Fruit fly (Drosophila melanogaster) whole organism, embryonic: Measurements from ENCODE around the gene Gel.

Experiments used
- Aef1 ChIP-seq: fragments of 200-800 bp; sonication (Bioruptor generic); IDR thresholded peaks from 3 replicates; pipeline ENCODE4 v1.3.6; 2022; ENCODE audit warnings: missing biosample characterization, missing genetic modification characterization
- B-H1 ChIP-seq: fragments of 200-800 bp; sonication (Bioruptor generic); IDR thresholded peaks from 3 replicates; pipeline ENCODE4 v1.3.6; 2022; ENCODE audit warnings: missing biosample characterization, missing genetic modification characterization
- Bdp1 ChIP-seq: fragments of 200-800 bp; sonication (Bioruptor generic); optimal IDR thresholded peaks from 3 replicates; lab custom pipeline; 2016; ENCODE audit warnings: missing biosample characterization, missing genetic modification characterization
- CG10209 ChIP-seq: fragments of 200-800 bp; sonication (Bioruptor generic); optimal IDR thresholded peaks from 3 replicates; lab custom pipeline; 2017; ENCODE audit warnings: missing biosample characterization, mild to moderate bottlenecking, missing genetic modification characterization, missing genetic modification reagents
- CG11696 ChIP-seq: fragments of 200-800 bp; sonication (Bioruptor generic); IDR thresholded peaks from 2 replicates; pipeline ENCODE4 v1.3.6; 2022; ENCODE audit warnings: missing biosample characterization, missing genetic modification characterization
- CG1233 ChIP-seq: fragments of 200-800 bp; sonication (Bioruptor generic); optimal IDR thresholded peaks from 4 replicates; lab custom pipeline; 2018; ENCODE audit warnings: missing biosample characterization, mild to moderate bottlenecking, missing genetic modification characterization
- CG12744 ChIP-seq: fragments of 200-800 bp; sonication (Bioruptor generic); optimal IDR thresholded peaks from 2 replicates; lab custom pipeline; 2016; ENCODE audit warnings: missing biosample characterization, missing genetic modification characterization
- CG12769 ChIP-seq: fragments of 200-800 bp; sonication (Bioruptor generic); optimal IDR thresholded peaks from 2 replicates; lab custom pipeline; 2019; ENCODE audit warnings: missing biosample characterization, mild to moderate bottlenecking, missing genetic modification characterization, moderate library complexity
- CG1602 ChIP-seq: fragments of 200-800 bp; sonication (Bioruptor generic); optimal IDR thresholded peaks from 3 replicates; lab custom pipeline; 2016; ENCODE audit warnings: missing biosample characterization, missing genetic modification characterization
- CG16813 ChIP-seq: fragments of 200-800 bp; sonication (Bioruptor generic); IDR thresholded peaks from 3 replicates; pipeline ENCODE4 v1.3.6; 2022; ENCODE audit warnings: missing biosample characterization, missing genetic modification characterization; ENCODE audit not compliant: partially characterized antibody
- CG1832 ChIP-seq: fragments of 200-800 bp; sonication (Bioruptor generic); optimal IDR thresholded peaks from 2 replicates; lab custom pipeline; 2017; ENCODE audit warnings: missing biosample characterization, mild to moderate bottlenecking, missing genetic modification characterization, inconsistent platforms
- CG31224 ChIP-seq: fragments of 200-800 bp; sonication (Bioruptor generic); IDR thresholded peaks from 2 replicates; pipeline ENCODE4 v1.3.6; 2022; ENCODE audit warnings: missing biosample characterization, missing genetic modification characterization
- CG31441 ChIP-seq: fragments of 200-800 bp; sonication (Bioruptor generic); IDR thresholded peaks from 2 replicates; pipeline ENCODE4 v1.3.6; 2022; ENCODE audit warnings: missing biosample characterization, missing genetic modification characterization
- CG34422 ChIP-seq: fragments of 200-800 bp; sonication (Bioruptor generic); IDR thresholded peaks from 3 replicates; pipeline ENCODE4 v1.3.6; 2022; ENCODE audit warnings: missing biosample characterization, missing genetic modification characterization
- CG4404 ChIP-seq: fragments of 200-800 bp; sonication (Bioruptor generic); IDR thresholded peaks from 2 replicates; pipeline ENCODE4 v1.3.6; 2022; ENCODE audit warnings: missing biosample characterization, missing genetic modification characterization
- CG4424 ChIP-seq: fragments of 200-800 bp; sonication (Bioruptor generic); optimal IDR thresholded peaks from 3 replicates; lab custom pipeline; 2016; ENCODE audit warnings: missing biosample characterization, missing genetic modification characterization
- CG7839 ChIP-seq: fragments of 200-800 bp; sonication (Bioruptor generic); optimal IDR thresholded peaks from 3 replicates; lab custom pipeline; 2018; ENCODE audit warnings: missing biosample characterization, mild to moderate bottlenecking, missing genetic modification characterization, moderate library complexity
- CG7963 ChIP-seq: fragments of 200-800 bp; sonication (Bioruptor generic); IDR thresholded peaks from 3 replicates; pipeline ENCODE4 v1.3.6; 2022; ENCODE audit warnings: missing biosample characterization, missing genetic modification characterization; ENCODE audit not compliant: partially characterized antibody
- Camta ChIP-seq: fragments of 200-800 bp; sonication (Bioruptor generic); optimal IDR thresholded peaks from 2 replicates; lab custom pipeline; 2016; ENCODE audit warnings: missing biosample characterization, missing genetic modification characterization
- Chrac-16 ChIP-seq: fragments of 200-800 bp; sonication (Bioruptor generic); optimal IDR thresholded peaks from 3 replicates; lab custom pipeline; 2016; ENCODE audit warnings: missing biosample characterization, missing genetic modification characterization
- Dll ChIP-seq: fragments of 200-800 bp; sonication (Bioruptor generic); IDR thresholded peaks from 4 replicates; pipeline ENCODE4 v1.3.6; 2022; ENCODE audit warnings: missing biosample characterization, missing genetic modification characterization; ENCODE audit not compliant: partially characterized antibody
- Dp ChIP-seq: fragments of 200-800 bp; sonication (Bioruptor generic); optimal IDR thresholded peaks from 2 replicates; lab custom pipeline; 2018; ENCODE audit warnings: missing biosample characterization, mild to moderate bottlenecking, missing genetic modification characterization, moderate library complexity
- Dref ChIP-seq: fragments of 200-800 bp; sonication (Bioruptor generic); IDR thresholded peaks from 2 replicates; pipeline ENCODE4 v1.3.6; 2022; ENCODE audit warnings: missing biosample characterization, missing genetic modification characterization
- Drgx ChIP-seq: fragments of 200-800 bp; sonication (Bioruptor generic); IDR thresholded peaks from 2 replicates; pipeline ENCODE4 v1.3.6; 2022; ENCODE audit warnings: missing biosample characterization, missing genetic modification characterization
- E2f1 ChIP-seq: fragments of 200-800 bp; sonication (Bioruptor generic); IDR thresholded peaks from 2 replicates; pipeline ENCODE4 v1.3.6; 2022; ENCODE audit warnings: missing biosample characterization, missing genetic modification characterization
- Eip74EF ChIP-seq, 2 experiments: fragments of 200-800 bp in 1 of 2; fragments of >200 bp in 1 of 2; sonication (Bioruptor generic) in 1 of 2; optimal IDR thresholded peaks; 2 replicates each; lab custom pipeline; 2017 to 2019; ENCODE audit warnings: missing biosample characterization in 2 of 2, missing genetic modification characterization in 2 of 2, mild to moderate bottlenecking in 1 of 2, moderate library complexity in 1 of 2
- H15 ChIP-seq: fragments of 200-800 bp; sonication (Bioruptor generic); IDR thresholded peaks from 3 replicates; pipeline ENCODE4 v1.3.6; 2022; ENCODE audit warnings: missing biosample characterization, missing genetic modification characterization
- Kr ChIP-seq: fragments of 200-800 bp; sonication (Bioruptor generic); optimal IDR thresholded peaks from 2 replicates; lab custom pipeline; 2017; ENCODE audit warnings: missing biosample characterization, mild to moderate bottlenecking, missing genetic modification characterization
- MESR4 ChIP-seq: fragments of 200-800 bp; sonication (Bioruptor generic); optimal IDR thresholded peaks from 2 replicates; lab custom pipeline; 2018; ENCODE audit warnings: missing biosample characterization, mild to moderate bottlenecking, missing genetic modification characterization, moderate library complexity
- NC2β ChIP-seq: fragments of 200-800 bp; sonication (Bioruptor generic); optimal IDR thresholded peaks from 2 replicates; lab custom pipeline; 2016; ENCODE audit warnings: missing biosample characterization, missing genetic modification characterization
- PHDP ChIP-seq: fragments of 200-800 bp; sonication (Bioruptor generic); optimal IDR thresholded peaks from 3 replicates; lab custom pipeline; 2018; ENCODE audit warnings: missing biosample characterization, mild to moderate bottlenecking, missing genetic modification characterization, moderate library complexity
- Scr ChIP-seq: fragments of 200-800 bp; sonication (Bioruptor generic); IDR thresholded peaks from 2 replicates; pipeline ENCODE4 v1.3.6; 2022; ENCODE audit warnings: missing biosample characterization, missing genetic modification characterization; ENCODE audit not compliant: partially characterized antibody
- Sox102F ChIP-seq: fragments of 200-800 bp; sonication (Bioruptor generic); optimal IDR thresholded peaks from 2 replicates; lab custom pipeline; 2018; ENCODE audit warnings: missing biosample characterization, mild to moderate bottlenecking, missing genetic modification characterization, moderate library complexity
- Xbp1 ChIP-seq: fragments of 200-800 bp; sonication (Bioruptor generic); optimal IDR thresholded peaks from 3 replicates; lab custom pipeline; 2016; ENCODE audit warnings: missing biosample characterization, mild to moderate bottlenecking, missing genetic modification characterization
- abd-A ChIP-seq: fragments of 200-800 bp; sonication (Bioruptor generic); optimal IDR thresholded peaks from 3 replicates; lab custom pipeline; 2019; ENCODE audit warnings: missing biosample characterization, mild to moderate bottlenecking, missing genetic modification characterization, moderate library complexity
- al ChIP-seq: fragments of 200-800 bp; sonication (Bioruptor generic); IDR thresholded peaks from 2 replicates; pipeline ENCODE4 v1.3.6; 2022; ENCODE audit warnings: missing biosample characterization, missing genetic modification characterization
- ash1 ChIP-seq: fragments of 200-800 bp; sonication (Bioruptor generic); optimal IDR thresholded peaks from 2 replicates; lab custom pipeline; 2018; ENCODE audit warnings: missing biosample characterization, mild to moderate bottlenecking, missing genetic modification characterization
- br ChIP-seq: fragments of >200 bp; optimal IDR thresholded peaks from 2 replicates; lab custom pipeline; 2017
- btn ChIP-seq: fragments of 200-800 bp; sonication (Bioruptor generic); optimal IDR thresholded peaks from 2 replicates; lab custom pipeline; 2016; ENCODE audit warnings: missing biosample characterization, missing genetic modification characterization
- dan ChIP-seq: fragments of 200-800 bp; sonication (Bioruptor generic); IDR thresholded peaks from 2 replicates; pipeline ENCODE4 v1.3.6; 2022; ENCODE audit warnings: missing biosample characterization, missing genetic modification characterization
- dati ChIP-seq: fragments of 200-800 bp; sonication (Bioruptor generic); IDR thresholded peaks from 2 replicates; pipeline ENCODE4 v1.3.6; 2022; ENCODE audit warnings: missing biosample characterization, missing genetic modification characterization
- esg ChIP-seq: fragments of 200-800 bp; sonication (Bioruptor generic); conservative IDR thresholded peaks from 2 replicates; pipeline ENCODE4 v1.3.6; 2022; ENCODE audit warnings: missing biosample characterization, missing genetic modification characterization
- fd102C ChIP-seq: fragments of 200-800 bp; sonication (Bioruptor generic); optimal IDR thresholded peaks from 2 replicates; lab custom pipeline; 2018; ENCODE audit warnings: missing biosample characterization, mild to moderate bottlenecking, missing genetic modification characterization, moderate library complexity
- grn ChIP-seq: fragments of 200-800 bp; sonication (Bioruptor generic); optimal IDR thresholded peaks from 3 replicates; lab custom pipeline; 2017; ENCODE audit warnings: missing biosample characterization, missing genetic modification characterization
- ind ChIP-seq: fragments of 200-800 bp; sonication (Bioruptor generic); optimal IDR thresholded peaks from 3 replicates; lab custom pipeline; 2016; ENCODE audit warnings: missing biosample characterization, missing genetic modification characterization
- jigr1 ChIP-seq: fragments of 200-800 bp; sonication (Bioruptor generic); IDR thresholded peaks from 3 replicates; pipeline ENCODE4 v1.3.6; 2022; ENCODE audit warnings: missing biosample characterization, missing genetic modification characterization
- lab ChIP-seq: fragments of 200-800 bp; sonication (Bioruptor generic); optimal IDR thresholded peaks from 3 replicates; lab custom pipeline; 2017; ENCODE audit warnings: missing biosample characterization, missing genetic modification characterization, mild to moderate bottlenecking, moderate library complexity, missing genetic modification reagents
- lilli ChIP-seq: fragments of 200-800 bp; sonication (Bioruptor generic); optimal IDR thresholded peaks from 3 replicates; lab custom pipeline; 2016; ENCODE audit warnings: missing biosample characterization, missing genetic modification characterization
- lmd ChIP-seq: fragments of 200-800 bp; sonication (Bioruptor generic); IDR thresholded peaks from 2 replicates; pipeline ENCODE4 v1.3.6; 2022; ENCODE audit warnings: missing biosample characterization, missing genetic modification characterization
- nmo ChIP-seq: fragments of 200-800 bp; sonication (Bioruptor generic); optimal IDR thresholded peaks from 2 replicates; lab custom pipeline; 2018; ENCODE audit warnings: missing biosample characterization, mild to moderate bottlenecking, missing genetic modification characterization, moderate library complexity
- otp ChIP-seq: fragments of 200-800 bp; sonication (Bioruptor generic); IDR thresholded peaks from 3 replicates; pipeline ENCODE4, ENCODE4 v1.3.6; 2022; ENCODE audit warnings: missing biosample characterization, missing genetic modification characterization
- usp ChIP-seq: fragments of >200 bp; optimal IDR thresholded peaks from 2 replicates; lab custom pipeline; 2017; ENCODE audit warnings: missing biosample characterization, missing genetic modification characterization

Gene Gel

dm6 chr3R:4214038-4214437 is 21.0 kb upstream of the Gel start (continued):
- TF ChIP-seq al (GFP tag; lab: Robert Waterston, UW) (peak; percentile 68), abd-A (tag; lab: Kevin White, UChicago) (no peak), CG12744 (GFP tag; lab: Kevin White, UChicago) (no peak), ind (GFP tag; lab: Kevin White, UChicago) (peak; percentile 88), B-H1 (GFP tag; lab: Robert Waterston, UW) (peak; percentile 85), CG31441 (peak; percentile 75), otp (GFP tag; lab: Robert Waterston, UW) (peak; percentile 83), E2f1 (GFP tag; lab: Robert Waterston, UW) (peak; percentile 87), btn (GFP tag; lab: Kevin White, UChicago) (peak; percentile 69), MESR4 (GFP tag; lab: Kevin White, UChicago) (no peak), dan (GFP tag; lab: Robert Waterston, UW) (peak; percentile 56; the same call in 1 of the 2 replicates), Dp (GFP tag; lab: Kevin White, UChicago) (no peak), CG1233 (peak; percentile 56), Kr (GFP tag; lab: Kevin White, UChicago) (no peak), CG10209 (GFP tag; lab: Kevin White, UChicago) (peak; percentile 72), jigr1 (GFP tag; lab: Robert Waterston, UW) (peak; percentile 83), CG7963 (GFP tag; lab: Robert Waterston, UW) (no peak), lilli (GFP tag; lab: Kevin White, UChicago) (peak; percentile 59), CG4424 (GFP tag; lab: Kevin White, UChicago) (peak; percentile 78), CG11696 (GFP tag; lab: Robert Waterston, UW) (peak; percentile 61), lab (GFP tag; lab: Kevin White, UChicago) (peak; percentile 82), grn (GFP tag; lab: Kevin White, UChicago) (peak; percentile 57), Aef1 (GFP tag; lab: Robert Waterston, UW) (peak; percentile 90), dati (peak; percentile 77), lmd (GFP tag; lab: Robert Waterston, UW) (peak; percentile 90), CG7839 (peak; percentile 84), H15 (GFP tag; lab: Robert Waterston, UW) (peak; percentile 89), CG1602 (GFP tag; lab: Kevin White, UChicago) (peak; percentile 65), Dref (GFP tag; lab: Robert Waterston, UW) (no peak), Dll (GFP tag; lab: Robert Waterston, UW) (no peak), usp (GFP tag; lab: Kevin White, UChicago) (no peak), Sox102F (GFP tag; lab: Kevin White, UChicago) (peak; percentile 87), Camta (GFP tag; lab: Kevin White, UChicago) (peak; percentile 60), CG1832 (GFP tag; lab: Kevin White, UChicago) (no peak), Xbp1 (peak; percentile 82), CG12769 (tag; lab: Kevin White, UChicago) (peak; percentile 86), CG16813 (GFP tag; lab: Robert Waterston, UW) (no peak), CG4404 (GFP tag; lab: Robert Waterston, UW) (peak; percentile 76), nmo (GFP tag; lab: Kevin White, UChicago) (peak; percentile 80), Scr (no peak), Bdp1 (peak; percentile 51), fd102C (GFP tag; lab: Kevin White, UChicago) (no peak), br (lab: Kevin White, UChicago) (no peak), CG34422 (GFP tag; lab: Robert Waterston, UW) (peak; percentile 90), ash1 (GFP tag; lab: Kevin White, UChicago) (no peak), PHDP (tag; lab: Kevin White, UChicago) (peak; percentile 61), CG31224 (GFP tag; lab: Robert Waterston, UW) (peak; percentile 75), Eip74EF (GFP tag; optimal IDR thresholded peaks at IDR 0.05; lab: Kevin White, UChicago) (peak in 1 of 2 experiments; percentile 53), esg (peak; percentile 88), Chrac-16 (peak; percentile 59), NC2β (GFP tag; lab: Kevin White, UChicago) (peak; percentile 58), Drgx (peak; percentile 94)
